Worm (Caenorhabditis elegans): ENCODE measurements around the gene B0507.6.

The B0507.6 gene

ce11 chrV:8773826-8774382 lies 27.9 kb downstream of the B0507.6 start, which contains the start of gene B0507.2 (continued):
- TF ChIP-seq zfp-2 (tag; optimal IDR thresholded peaks at IDR 0.05), result no peak

- TF ChIP-seq pha-4 (GFP tag; IDR thresholded peaks at IDR 0.05) (no peak), pha-4 (tag; optimal IDR thresholded peaks at IDR 0.05) (no peak), daf-8 (GFP tag; IDR thresholded peaks at IDR 0.05) (no peak), daf-16 (GFP tag; optimal IDR thresholded peaks at IDR 0.05) (no peak), daf-16 (tag; optimal IDR thresholded peaks at IDR 0.05) (no peak), nhr-237 (tag; optimal IDR thresholded peaks at IDR 0.05) (no peak), ceh-44 (GFP tag; IDR thresholded peaks at IDR 0.05) (no peak), ZK337.2 (GFP tag; IDR thresholded peaks at IDR 0.05) (no peak), daf-12 (tag; optimal IDR thresholded peaks at IDR 0.05) (no peak), hmg-1.1 (GFP tag; IDR thresholded peaks at IDR 0.05) (no peak), zip-11 (GFP tag; IDR thresholded peaks at IDR 0.05) (no peak), rbr-2 (tag; optimal IDR thresholded peaks at IDR 0.05) (no peak), nhr-77 (tag; optimal IDR thresholded peaks at IDR 0.05) (no peak), T20F7.1 (GFP tag; optimal IDR thresholded peaks at IDR 0.05) (no peak)
Observed at ce11 chrV:8776270-8776669, 30.3 kb downstream of the B0507.6 start, which contains the start of gene B0507.1. Gene B0507.1 (plus strand): TSS chrV:8776570.

DNA sequence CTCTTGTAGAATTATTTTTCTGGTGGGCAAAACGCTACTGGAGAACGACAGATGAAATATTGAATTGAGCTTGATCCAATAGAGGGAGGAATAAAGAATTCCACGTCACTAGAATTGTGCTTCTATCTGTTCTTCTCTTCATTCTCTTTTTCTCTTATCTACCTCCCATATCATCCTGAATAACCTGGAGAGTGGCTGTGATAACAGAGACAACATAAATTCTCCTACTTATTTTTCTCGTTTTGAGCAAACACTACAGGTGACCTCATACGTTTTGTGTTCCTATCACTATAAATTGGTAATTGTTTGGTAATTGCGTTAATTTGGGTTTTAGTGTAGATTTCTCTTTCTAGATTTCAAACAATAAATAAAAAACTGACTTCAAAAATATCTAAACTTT lies 35.2 kb downstream of the B0507.6 start:
- TF ChIP-seq gei-8 (GFP tag; optimal IDR thresholded peaks at IDR 0.05) (no peak), dmd-6 (GFP tag; IDR thresholded peaks at IDR 0.05) (0 out of 2 replicates have a peak, but pooled peaks have one; percentile 14), lin-1 (GFP tag; IDR thresholded peaks at IDR 0.05) (no peak), ctbp-1 (GFP tag; IDR thresholded peaks at IDR 0.05) (no peak), lin-13 (GFP tag; optimal IDR thresholded peaks at IDR 0.05) (no peak), pqm-1 (tag; optimal IDR thresholded peaks at IDR 0.05) (peak; percentile 68), nhr-28 (tag; optimal IDR thresholded peaks at IDR 0.05) (peak; percentile 88), mxl-2 (GFP tag; conservative IDR thresholded peaks at IDR 0.05) (no peak), spr-1 (tag; optimal IDR thresholded peaks at IDR 0.05) (no peak), dve-1 (tag; optimal IDR thresholded peaks at IDR 0.05; ENCODE audit: insufficient read depth) (peak; percentile 18), daf-16 (GFP tag; optimal IDR thresholded peaks at IDR 0.05) (no peak), daf-16 (tag; optimal IDR thresholded peaks at IDR 0.05) (peak; percentile 35), nhr-102 (tag; optimal IDR thresholded peaks at IDR 0.05) (no peak), hlh-11 (tag; optimal IDR thresholded peaks at IDR 0.05) (peak; percentile 23), nhr-6 (tag; optimal IDR thresholded peaks at IDR 0.05) (no peak)

ce11 chrV:8782112-8782511 lies 36.2 kb downstream of the B0507.6 start:
- TF ChIP-seq lin-38 (GFP tag; IDR thresholded peaks at IDR 0.05) (no peak), aha-1 (tag) (peak; percentile 64), unc-62 (GFP tag; optimal IDR thresholded peaks at IDR 0.05 in 1 of 2) (peak in 1 of 2 experiments; percentile 96), unc-62 (tag; optimal IDR thresholded peaks at IDR 0.05) (no peak), mes-2 (tag; optimal IDR thresholded peaks at IDR 0.05; ENCODE audit: poor library complexity, severe bottlenecking) (peak; percentile 44)

DNA sequence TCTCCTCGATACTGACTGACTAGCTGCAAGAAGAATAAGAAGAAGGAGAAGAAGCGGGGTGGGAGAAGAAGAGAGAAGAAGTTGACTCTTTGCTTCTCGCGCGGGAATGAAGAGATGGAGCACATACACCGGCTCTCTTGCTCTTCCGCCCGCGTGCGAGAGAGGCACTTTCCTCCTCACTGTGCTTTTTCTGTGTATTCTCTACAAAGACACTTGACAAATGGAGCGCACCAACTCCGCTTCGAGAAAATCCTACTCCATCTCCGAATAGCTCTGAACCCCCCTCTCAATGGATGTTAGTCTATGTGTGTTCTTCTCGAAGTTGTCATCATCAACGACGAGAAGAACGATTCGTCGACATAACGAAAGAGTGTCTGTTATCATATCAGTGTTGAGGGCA lies 38.5 kb downstream of the B0507.6 start:
- TF ChIP-seq set-16 (GFP tag; IDR thresholded peaks at IDR 0.05) (peak; percentile 13; the same call in 1 of the 2 replicates), lim-7 (GFP tag; IDR thresholded peaks at IDR 0.05) (peak; percentile 37; the same call in 1 of the 2 replicates), lin-38 (GFP tag; IDR thresholded peaks at IDR 0.05) (no peak)

Measured in whole organism, L4 larva.